Fruit fly (Drosophila melanogaster): ENCODE measurements around the gene CG14693.

The CG14693 gene

DNA sequence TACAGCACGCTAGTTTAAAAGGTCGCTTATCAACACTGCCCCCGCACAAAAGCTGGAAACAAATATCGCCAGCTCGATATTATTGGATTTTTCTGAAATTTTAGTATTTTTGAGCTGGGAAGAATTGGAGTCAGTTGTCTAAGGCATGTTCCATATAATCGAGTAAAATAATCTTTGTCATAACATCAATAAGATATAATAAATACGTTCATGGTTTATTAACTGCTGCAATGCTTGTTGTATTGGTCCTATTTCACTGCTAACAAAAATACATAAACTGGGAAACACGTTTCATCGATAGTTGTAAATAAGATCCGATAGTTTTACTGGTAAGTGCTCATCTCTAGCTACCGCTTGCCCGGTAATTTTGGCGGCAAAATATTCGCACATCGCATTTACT lies 26.7 kb downstream of the CG14693 start, which contains the start of the genes Art1 and Mcm5 (continued):
- TF ChIP-seq ranshi (GFP tag; IDR thresholded peaks at IDR 0.05) (no peak), HmgZ (tag; optimal IDR thresholded peaks at IDR 0.05) (peak; percentile 49), nerfin-2 (GFP tag; IDR thresholded peaks at IDR 0.05; ENCODE audit: partially characterized antibody) (peak; percentile 83), CG16863 (GFP tag; optimal IDR thresholded peaks at IDR 0.05) (peak; percentile 37), sd (tag; optimal IDR thresholded peaks at IDR 0.05) (peak; percentile 16), z (GFP tag; IDR thresholded peaks at IDR 0.05) (no peak), unc-4 (GFP tag; IDR thresholded peaks at IDR 0.05; ENCODE audit: partially characterized antibody) (peak; percentile 92), h (optimal IDR thresholded peaks at IDR 0.05) (no peak), Sox100B (GFP tag; optimal IDR thresholded peaks at IDR 0.05) (peak; percentile 8), CG30020 (tag; optimal IDR thresholded peaks at IDR 0.05) (peak; percentile 61), gro (GFP tag; optimal IDR thresholded peaks at IDR 0.05) (peak; percentile 64), Neu2 (GFP tag; optimal IDR thresholded peaks at IDR 0.05; ENCODE audit: borderline replicate concordance) (no peak), bowl (GFP tag; IDR thresholded peaks at IDR 0.05) (no peak), Dbx (GFP tag; IDR thresholded peaks at IDR 0.05) (peak; percentile 55; the same call in 1 of the 3 replicates), crp (GFP tag; optimal IDR thresholded peaks at IDR 0.05) (peak in 1 of 2 experiments; percentile 49), CG32532 (GFP tag; IDR thresholded peaks at IDR 0.05) (peak; percentile 12; the same call in 1 of the 2 replicates), sisA (GFP tag; IDR thresholded peaks at IDR 0.05) (no peak), pho (GFP tag; optimal IDR thresholded peaks at IDR 0.05) (peak; percentile 60), chinmo (GFP tag; IDR thresholded peaks at IDR 0.05; ENCODE audit: partially characterized antibody) (0 out of 4 replicates have a peak, but pooled peaks have one; percentile 73), grau (tag; optimal IDR thresholded peaks at IDR 0.05) (peak; percentile 48), HLH3B (GFP tag; IDR thresholded peaks at IDR 0.05) (no peak), tll (GFP tag; optimal IDR thresholded peaks at IDR 0.05) (peak; percentile 31 to 59), E2f2 (GFP tag; IDR thresholded peaks at IDR 0.05) (peak; percentile 77), YL-1 (GFP tag; optimal IDR thresholded peaks at IDR 0.05) (peak; percentile 64), dm (GFP tag; optimal IDR thresholded peaks at IDR 0.05) (peak; percentile 92), CTCF (GFP tag; optimal IDR thresholded peaks at IDR 0.05) (peak; percentile 39), Tbp (GFP tag; optimal IDR thresholded peaks at IDR 0.05) (no peak), CG9817 (tag; optimal IDR thresholded peaks at IDR 0.05) (peak; percentile 45), BEAF-32 (GFP tag; optimal IDR thresholded peaks at IDR 0.05) (peak; percentile 99), slp2 (GFP tag; optimal IDR thresholded peaks at IDR 0.05) (peak; percentile 38), ewg (GFP tag; optimal IDR thresholded peaks at IDR 0.05) (no peak), CG10274 (GFP tag; optimal IDR thresholded peaks at IDR 0.05) (no peak), CG1832 (GFP tag; optimal IDR thresholded peaks at IDR 0.05) (no peak), pnt (GFP tag; optimal IDR thresholded peaks at IDR 0.05) (no peak), hb (GFP tag; IDR thresholded peaks at IDR 0.05; ENCODE audit: partially characterized antibody) (peak; percentile 91), sna (GFP tag; IDR thresholded peaks at IDR 0.05; ENCODE audit: partially characterized antibody) (peak; percentile 97), Blimp-1 (GFP tag; optimal IDR thresholded peaks at IDR 0.05) (no peak), kay (GFP tag; optimal IDR thresholded peaks at IDR 0.05) (peak; percentile 12), CG15073 (GFP tag; optimal IDR thresholded peaks at IDR 0.05) (no peak), tx (GFP tag; optimal IDR thresholded peaks at IDR 0.05) (peak; percentile 30), stc (GFP tag; IDR thresholded peaks at IDR 0.05) (no peak), CG12155 (GFP tag; optimal IDR thresholded peaks at IDR 0.05) (peak; percentile 61), br (optimal IDR thresholded peaks at IDR 0.05) (no peak), CG4854 (GFP tag; optimal IDR thresholded peaks at IDR 0.05) (peak; percentile 46), CG9215 (GFP tag; IDR thresholded peaks at IDR 0.05) (peak; percentile 24; the same call in 1 of the 2 replicates), gsb (GFP tag; IDR thresholded peaks at IDR 0.05) (no peak), hkb (optimal IDR thresholded peaks at IDR 0.05) (no peak), hkb (GFP tag; IDR thresholded peaks at IDR 0.05) (no peak), dati (GFP tag; IDR thresholded peaks at IDR 0.05) (no peak), CG14710 (tag; optimal IDR thresholded peaks at IDR 0.05) (peak; percentile 83), CG17802 (tag; optimal IDR thresholded peaks at IDR 0.05) (peak; percentile 43), CG9876 (GFP tag; optimal IDR thresholded peaks at IDR 0.05) (no peak)
